Worm (Caenorhabditis elegans) whole organism, early embryonic: ENCODE measurements around the gene hse-5.

Source experiments
- B0310.2 ChIP-seq: sonication (generic microtip); optimal IDR thresholded peaks from 2 replicates; lab custom pipeline; 2016; ENCODE audit warnings: mild to moderate bottlenecking, missing genetic modification characterization, missing compliant biosample characterization
- F13C5.2 ChIP-seq: sonication (generic microtip); optimal IDR thresholded peaks from 2 replicates; lab custom pipeline; 2017; ENCODE audit warnings: mild to moderate bottlenecking, missing genetic modification characterization, inconsistent platforms, missing compliant biosample characterization
- aly-1 ChIP-seq: sonication (generic microtip); optimal IDR thresholded peaks from 2 replicates; lab custom pipeline; 2016; ENCODE audit warnings: missing genetic modification characterization, missing compliant biosample characterization
- ama-1 ChIP-seq: fragments of 150-350 bp; optimal IDR thresholded peaks from 2 replicates; lab custom pipeline; 2014
- ceh-36 ChIP-seq: sonication (generic microtip); optimal IDR thresholded peaks from 2 replicates; lab custom pipeline; 2016; ENCODE audit warnings: missing genetic modification characterization, inconsistent platforms, missing compliant biosample characterization
- ets-7 ChIP-seq: sonication (generic microtip); optimal IDR thresholded peaks from 2 replicates; lab custom pipeline; 2016; ENCODE audit warnings: missing genotype, missing genetic modification characterization, missing compliant biosample characterization
- flt-1 ChIP-seq: fragments of 200-800 bp; sonication (Bioruptor generic); IDR thresholded peaks from 2 replicates; pipeline ENCODE4 v1.3.6; 2022; ENCODE audit warnings: missing genetic modification characterization, missing compliant biosample characterization
- hmbx-1 ChIP-seq: sonication (generic microtip); optimal IDR thresholded peaks from 2 replicates; lab custom pipeline; 2016; ENCODE audit warnings: mild to moderate bottlenecking, missing genetic modification characterization, missing compliant biosample characterization
- hmg-4 ChIP-seq: fragments of 200-800 bp; sonication (Bioruptor generic); optimal IDR thresholded peaks from 2 replicates; lab custom pipeline; 2018; ENCODE audit warnings: mild to moderate bottlenecking, missing genetic modification characterization, missing compliant biosample characterization
- hnd-1 ChIP-seq: sonication (generic microtip); optimal IDR thresholded peaks from 2 replicates; lab custom pipeline; 2016; ENCODE audit warnings: missing genetic modification characterization, missing compliant biosample characterization
- scrt-1 ChIP-seq: fragments of 200-800 bp; sonication (Bioruptor generic); IDR thresholded peaks from 2 replicates; pipeline ENCODE4 v1.3.6; 2022; ENCODE audit warnings: missing genetic modification characterization, missing compliant biosample characterization
- sea-1 ChIP-seq: fragments of 200-800 bp; sonication (Bioruptor generic); conservative IDR thresholded peaks from 2 replicates; pipeline ENCODE4 v1.3.6; 2022; ENCODE audit warnings: missing genetic modification characterization, missing compliant biosample characterization

ce11 chrIII:4328208-4328987, 16.7 kb upstream of the hse-5 start:
- no peak for TF ChIP-seq ama-1 (lab: Kevin White, UChicago)
- no peak for TF ChIP-seq flt-1 (GFP tag; lab: Robert Waterston, UW)
- no peak for TF ChIP-seq aly-1 (tag; lab: Kevin White, UChicago)
- no peak for TF ChIP-seq sea-1 (GFP tag; lab: Robert Waterston, UW)
- no peak for TF ChIP-seq ets-7 (tag; lab: Kevin White, UChicago)
- no peak for TF ChIP-seq F13C5.2
- no peak for TF ChIP-seq hmbx-1 (tag; lab: Kevin White, UChicago)
- TF ChIP-seq ceh-36 (tag; lab: Kevin White, UChicago): no peak
- no peak for TF ChIP-seq hnd-1
- no peak for TF ChIP-seq scrt-1 (GFP tag; lab: Robert Waterston, UW)
- TF ChIP-seq B0310.2 (tag; lab: Kevin White, UChicago): no peak
- TF ChIP-seq hmg-4 (GFP tag; lab: Kevin White, UChicago): no peak
